Worm (Caenorhabditis elegans): ENCODE data around the gene ntr-2.
A peak's percentile ranks its signal among the peaks of the same experiment; 100 is the strongest.

The ntr-2 gene

DNA sequence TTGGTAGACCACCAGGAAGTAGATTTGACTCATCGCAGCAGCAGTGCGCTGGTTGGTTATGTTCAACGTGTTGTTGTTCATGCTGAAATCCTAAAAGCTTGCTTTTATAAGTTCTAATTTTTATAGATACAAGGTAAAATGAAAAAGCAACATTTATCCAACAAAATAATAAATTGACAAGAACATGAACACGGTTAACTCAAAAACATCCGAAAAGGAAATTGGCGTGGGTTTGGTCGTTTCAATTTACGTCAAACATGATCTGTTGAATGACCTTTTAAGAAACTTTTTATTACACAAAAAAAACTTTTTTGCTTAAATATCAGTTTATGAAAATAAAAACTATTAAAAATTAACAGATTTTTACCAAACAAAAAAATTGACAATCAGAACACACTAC, at the start of gene ntr-2:
TSS of gene ntr-2 (minus strand) at position 101 of the 400 bp plus-strand sequence.
- no peak for TF ChIP-seq lir-3 (tag; optimal IDR thresholded peaks at IDR 0.05)

DNA sequence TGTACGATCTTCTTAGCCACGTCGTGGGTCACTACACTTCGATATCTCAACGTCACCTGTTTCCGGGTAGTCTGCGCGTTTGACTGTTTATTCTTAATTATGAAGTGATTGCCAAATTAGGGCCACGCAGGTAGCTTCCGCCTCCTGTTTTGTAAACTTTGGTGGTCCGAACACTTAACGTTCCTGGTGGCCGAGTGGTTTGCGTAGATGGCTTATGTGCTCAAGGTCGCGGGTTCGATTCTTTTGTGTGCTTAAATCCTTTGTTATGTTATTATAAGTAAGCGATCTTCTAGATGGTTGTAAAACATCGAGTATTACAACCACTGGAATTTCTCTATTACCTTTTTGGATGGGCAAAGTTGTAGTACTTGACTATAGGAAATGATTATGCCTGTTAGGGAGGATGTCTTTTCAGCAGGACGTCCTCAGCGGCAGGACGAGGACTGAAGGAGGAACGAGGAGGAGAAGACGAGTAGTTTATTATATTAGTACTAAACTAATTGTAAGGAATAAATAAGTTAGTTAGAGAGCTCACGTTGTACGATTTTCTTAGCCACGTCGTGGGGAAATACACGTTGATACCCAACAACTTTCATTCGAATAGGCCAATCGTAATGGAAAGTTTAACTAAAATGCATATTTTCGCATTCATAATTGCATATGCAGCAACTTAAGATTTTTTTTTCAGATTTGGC, 48.2 kb upstream of the ntr-2 start:
- TF ChIP-seq dmd-8 (GFP tag; IDR thresholded peaks at IDR 0.05), result no peak
- TF ChIP-seq ces-1 (GFP tag; optimal IDR thresholded peaks at IDR 0.05), result peak; percentile 44
- TF ChIP-seq F26F4.8 (GFP tag; conservative IDR thresholded peaks at IDR 0.05), result 0 out of 2 replicates have a peak, but pooled peaks have one; percentile 19
- no peak for TF ChIP-seq hmg-1.1 (GFP tag; IDR thresholded peaks at IDR 0.05)
- TF ChIP-seq aha-1 (tag), result peak; percentile 91
- no peak for TF ChIP-seq ceh-20 (GFP tag; IDR thresholded peaks at IDR 0.05)
- 0 out of 2 replicates have a peak, but pooled peaks have one; percentile 35 for TF ChIP-seq snpc-1.2 (GFP tag; IDR thresholded peaks at IDR 0.05)
- TF ChIP-seq lim-7 (GFP tag; IDR thresholded peaks at IDR 0.05), result 0 out of 2 replicates have a peak, but pooled peaks have one; percentile 13
- TF ChIP-seq pqm-1 (tag; optimal IDR thresholded peaks at IDR 0.05), result no peak
- TF ChIP-seq mes-2 (tag; optimal IDR thresholded peaks at IDR 0.05; ENCODE audit: poor library complexity, severe bottlenecking), result peak; percentile 14

DNA sequence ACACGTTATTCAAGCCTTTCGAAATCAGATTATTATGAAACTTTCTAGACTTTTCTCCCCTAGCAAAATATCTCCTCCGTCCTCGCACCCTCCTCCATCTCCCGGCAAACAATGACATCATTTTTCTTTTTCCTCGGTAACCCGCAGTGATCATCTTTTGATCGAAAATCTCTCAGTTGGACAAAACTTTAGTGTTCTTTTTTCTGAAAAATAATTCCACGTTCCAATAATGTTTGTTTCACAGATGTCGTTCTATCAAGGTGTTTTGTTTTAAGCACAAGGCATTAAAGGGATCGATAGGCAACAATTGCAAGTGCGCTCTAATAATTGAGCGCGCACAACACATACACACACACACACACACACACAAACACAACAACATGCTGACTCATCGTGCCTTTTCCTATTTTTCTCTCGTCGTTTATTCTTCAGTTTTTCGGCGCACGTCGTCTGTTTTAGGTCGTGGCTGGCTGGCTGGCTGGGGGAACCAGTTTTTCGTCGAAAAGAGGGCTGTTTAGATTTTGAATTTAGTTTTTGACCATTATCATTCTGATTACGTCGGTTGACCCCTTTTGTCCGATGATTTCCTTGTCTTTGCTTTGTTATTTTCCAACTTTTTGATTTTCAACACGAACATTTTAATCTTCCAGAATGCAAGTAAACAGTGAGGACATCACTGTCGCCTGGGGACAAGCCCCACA, 46.9 kb upstream of the ntr-2 start, which contains the start of gene F20D1.3:
TSS of gene F20D1.3 (plus strand) at position 651 of the 701 bp plus-strand sequence.
- no peak for TF ChIP-seq F49E8.2 (tag; optimal IDR thresholded peaks at IDR 0.05; ENCODE audit: borderline replicate concordance)
- TF ChIP-seq zag-1 (tag; optimal IDR thresholded peaks at IDR 0.05), result no peak
- TF ChIP-seq hif-1 (tag; optimal IDR thresholded peaks at IDR 0.05), result peak in 1 of 2 experiments; percentile 61
- TF ChIP-seq ceh-28 (tag; optimal IDR thresholded peaks at IDR 0.05), result no peak
- TF ChIP-seq T26A8.4 (GFP tag; IDR thresholded peaks at IDR 0.05), result no peak
- TF ChIP-seq daf-16 (GFP tag; optimal IDR thresholded peaks at IDR 0.05), result peak in 1 of 2 experiments; percentile 24
- peak; percentile 71 for TF ChIP-seq daf-16 (tag; optimal IDR thresholded peaks at IDR 0.05)
- TF ChIP-seq nhr-41 (GFP tag; IDR thresholded peaks at IDR 0.05), result no peak
- peak; percentile 80 for TF ChIP-seq hlh-11 (tag; optimal IDR thresholded peaks at IDR 0.05)
- TF ChIP-seq cey-2 (tag; optimal IDR thresholded peaks at IDR 0.05; ENCODE audit: borderline replicate concordance, insufficient read depth), result no peak
- TF ChIP-seq unc-39 (tag; optimal IDR thresholded peaks at IDR 0.05), result no peak
- no peak for TF ChIP-seq gei-8 (GFP tag; optimal IDR thresholded peaks at IDR 0.05)
- TF ChIP-seq nhr-11 (tag; optimal IDR thresholded peaks at IDR 0.05), result peak; percentile 38
- no peak for TF ChIP-seq mdt-29 (GFP tag; IDR thresholded peaks at IDR 0.05)
- TF ChIP-seq nhr-48 (tag; optimal IDR thresholded peaks at IDR 0.05), result peak; percentile 8
- no peak for TF ChIP-seq daf-19 (GFP tag; conservative IDR thresholded peaks at IDR 0.05)
- no peak for TF ChIP-seq zip-11 (GFP tag; IDR thresholded peaks at IDR 0.05)
- TF ChIP-seq aly-2 (tag; optimal IDR thresholded peaks at IDR 0.05), result no peak
- TF ChIP-seq egl-27 (tag; optimal IDR thresholded peaks at IDR 0.05), result no peak
- TF ChIP-seq php-3 (GFP tag; IDR thresholded peaks at IDR 0.05), result no peak
- TF ChIP-seq lin-15B (tag; optimal IDR thresholded peaks at IDR 0.05), result no peak
- no peak for TF ChIP-seq arid-1 (GFP tag; conservative IDR thresholded peaks at IDR 0.05)
- TF ChIP-seq attf-4 (tag; optimal IDR thresholded peaks at IDR 0.05), result no peak
- no peak for TF ChIP-seq nhr-42 (GFP tag; IDR thresholded peaks at IDR 0.05)
- TF ChIP-seq lir-3 (tag; optimal IDR thresholded peaks at IDR 0.05), result no peak
- TF ChIP-seq unc-130 (GFP tag; optimal IDR thresholded peaks at IDR 0.05), result no peak
- peak; percentile 97 for TF ChIP-seq aha-1 (tag)
- TF ChIP-seq nhr-10 (tag; optimal IDR thresholded peaks at IDR 0.05), result no peak
- peak; percentile 65 for TF ChIP-seq dpl-1 (GFP tag; optimal IDR thresholded peaks at IDR 0.05)
- TF ChIP-seq skn-1 (tag; optimal IDR thresholded peaks at IDR 0.05), result no peak
- no peak for TF ChIP-seq Y5F2A.4 (GFP tag; optimal IDR thresholded peaks at IDR 0.05)
- TF ChIP-seq lsy-2 (tag; optimal IDR thresholded peaks at IDR 0.05), result peak; percentile 17 to 70
- TF ChIP-seq T20F7.1 (GFP tag; optimal IDR thresholded peaks at IDR 0.05), result peak; percentile 72
- no peak for TF ChIP-seq ctbp-1 (GFP tag; IDR thresholded peaks at IDR 0.05)
- TF ChIP-seq ceh-44 (GFP tag; IDR thresholded peaks at IDR 0.05), result no peak
- no peak for TF ChIP-seq lin-29 (GFP tag; IDR thresholded peaks at IDR 0.05)
- no peak for TF ChIP-seq snpc-4 (tag; optimal IDR thresholded peaks at IDR 0.05)
